Worm (Caenorhabditis elegans) whole organism, late embryonic: ENCODE results near the gene C38C6.3.

Experiments
- C38D4.7 ChIP-seq: fragments of 200-800 bp; sonication (Bioruptor generic); optimal IDR thresholded peaks from 2 replicates; lab custom pipeline; 2018; ENCODE audit warnings: mild to moderate bottlenecking, missing genetic modification characterization, moderate library complexity, missing compliant biosample characterization
- elt-2 ChIP-seq: sonication (generic microtip); optimal IDR thresholded peaks from 2 replicates; lab custom pipeline; 2016; ENCODE audit warnings: missing genetic modification reagents, missing genetic modification characterization, missing compliant biosample characterization
- madf-2 ChIP-seq: sonication (generic microtip); optimal IDR thresholded peaks from 2 replicates; lab custom pipeline; 2017; ENCODE audit warnings: missing genetic modification characterization, missing compliant biosample characterization
- pha-4 ChIP-seq: fragments of 150-350 bp; optimal IDR thresholded peaks from 2 replicates; lab custom pipeline; 2018; ENCODE audit warnings: missing biosample characterization, missing genetic modification reagents, missing genetic modification characterization
- pqm-1 ChIP-seq: sonication (generic microtip); optimal IDR thresholded peaks from 2 replicates; lab custom pipeline; 2016; ENCODE audit warnings: missing genetic modification characterization, missing compliant biosample characterization

DNA sequence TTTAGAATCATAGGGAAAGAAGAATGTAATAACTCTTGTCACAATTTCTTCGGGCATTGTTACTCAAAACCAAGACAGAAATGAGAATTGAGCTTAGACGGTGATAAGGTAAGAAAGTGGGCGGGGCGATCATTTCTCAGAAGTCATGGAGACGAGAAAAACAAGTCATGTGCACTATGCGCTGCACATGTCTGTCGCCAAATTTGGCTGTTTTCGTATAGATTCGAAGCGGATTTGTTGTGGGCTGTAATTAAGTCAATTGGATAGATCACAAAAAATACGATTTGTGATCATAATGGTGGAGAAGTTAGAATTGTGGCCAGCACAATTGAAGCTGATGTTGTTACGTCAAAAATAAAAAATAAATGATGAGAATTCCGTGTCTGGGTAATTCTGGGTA, 41.2 kb upstream of the C38C6.3 start, which contains the start of gene C01G12.7:
- TF ChIP-seq elt-2 (tag; lab: Kevin White, UChicago): no peak
- TF ChIP-seq pha-4 (tag; lab: Kevin White, UChicago): no peak
- TF ChIP-seq pqm-1 (tag; lab: Kevin White, UChicago): no peak
- no peak for TF ChIP-seq madf-2 (tag; lab: Kevin White, UChicago)
- no peak for TF ChIP-seq C38D4.7 (GFP tag; lab: Kevin White, UChicago)
